Fruit fly (Drosophila melanogaster) whole organism, prepupa: Measurements from ENCODE around the gene CG32669.

Experiments used
- Hr38 ChIP-seq: sonication (Bioruptor generic); optimal IDR thresholded peaks from 2 replicates; lab custom pipeline; 2016; ENCODE audit warnings: missing biosample characterization, missing genetic modification characterization
- Sox15 ChIP-seq: fragments of 200-800 bp; sonication (Bioruptor generic); optimal IDR thresholded peaks from 3 replicates; lab custom pipeline; 2016; ENCODE audit warnings: missing biosample characterization, missing genetic modification characterization
- fd59A ChIP-seq: fragments of 200-800 bp; sonication (Bioruptor generic); optimal IDR thresholded peaks from 2 replicates; lab custom pipeline; 2017; ENCODE audit warnings: missing biosample characterization, mild to moderate bottlenecking, missing genetic modification characterization, missing genetic modification reagents

DNA sequence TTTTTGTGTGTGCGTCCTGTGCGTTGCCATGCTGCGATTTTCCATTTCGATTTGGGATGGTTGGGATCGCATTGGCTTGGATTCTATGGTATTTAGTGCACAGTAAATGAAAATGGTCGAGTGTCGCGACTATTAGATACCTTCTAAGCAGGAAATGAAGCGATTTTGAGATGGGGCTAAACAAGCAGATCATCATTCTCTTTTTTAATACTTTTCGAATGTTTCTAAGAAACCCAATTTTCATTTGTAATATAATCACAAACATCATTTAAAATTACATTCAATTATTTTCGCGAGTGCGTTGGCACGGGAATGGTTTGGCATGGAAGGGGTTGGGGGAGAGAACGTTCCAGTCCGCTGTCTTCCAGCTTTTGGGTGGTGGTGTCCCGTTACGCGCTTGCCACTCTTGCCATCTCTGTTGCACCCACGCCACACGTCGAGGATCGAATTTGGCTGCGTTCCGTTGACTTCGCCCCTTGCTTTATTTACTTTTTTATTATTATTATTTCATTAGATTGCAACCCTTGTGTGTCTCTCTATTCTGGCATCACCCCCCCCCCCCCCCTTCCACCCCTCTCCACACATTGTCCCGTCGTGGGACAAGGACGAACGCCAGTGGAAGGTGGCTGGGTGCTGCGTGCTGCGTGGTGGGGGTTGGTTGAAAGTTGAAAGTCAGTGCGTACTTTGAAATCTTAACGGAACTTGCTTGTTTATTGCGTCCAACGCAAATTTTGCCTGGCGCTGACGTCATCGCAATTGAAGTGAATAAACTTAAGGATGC, 19.3 kb downstream of the CG32669 start:
- TF ChIP-seq fd59A (no peak), Hr38 (GFP tag; lab: Kevin White, UChicago) (no peak), Sox15 (GFP tag; lab: Kevin White, UChicago) (no peak)
